Fruit fly (Drosophila melanogaster): Measurements from ENCODE around the gene LysE.
A peak's percentile ranks its signal among the peaks of the same experiment; 100 is the strongest.

LysE gene

DNA sequence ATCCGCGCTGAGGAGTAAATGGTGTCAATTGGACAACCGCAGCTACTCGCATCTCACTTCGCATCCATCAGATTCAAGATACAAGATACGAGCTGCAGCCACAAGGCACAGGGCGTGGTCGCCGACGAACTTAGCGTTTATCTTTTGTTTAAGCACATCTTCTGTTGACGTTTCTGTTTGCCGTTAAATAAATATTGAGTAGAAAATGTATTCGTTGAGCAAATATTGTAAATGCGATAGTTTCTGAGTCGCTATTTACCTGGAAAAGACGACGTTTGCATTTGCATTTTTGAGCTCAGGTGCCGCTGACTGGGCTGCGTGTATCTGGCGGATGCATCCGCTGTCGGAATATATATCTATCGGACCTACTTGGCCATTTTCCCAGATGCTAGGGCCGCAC is 46.4 kb upstream of the LysE start (continued):
- peak; percentile 36 for TF ChIP-seq kah (GFP tag; optimal IDR thresholded peaks at IDR 0.05)
- no peak for TF ChIP-seq Rx (GFP tag; IDR thresholded peaks at IDR 0.05)
- TF ChIP-seq Dad (GFP tag; optimal IDR thresholded peaks at IDR 0.05): no peak
- peak; percentile 30 for TF ChIP-seq scrt (GFP tag; optimal IDR thresholded peaks at IDR 0.05)
- no peak for TF ChIP-seq CG17612 (GFP tag; IDR thresholded peaks at IDR 0.05)
- no peak for TF ChIP-seq CG6175 (GFP tag; IDR thresholded peaks at IDR 0.05)
- no peak for TF ChIP-seq CG4282 (GFP tag; optimal IDR thresholded peaks at IDR 0.05)
- TF ChIP-seq tap (tag; optimal IDR thresholded peaks at IDR 0.05): peak; percentile 50
- peak; percentile 59 for TF ChIP-seq grn (GFP tag; optimal IDR thresholded peaks at IDR 0.05)
- TF ChIP-seq pb (GFP tag; optimal IDR thresholded peaks at IDR 0.05): no peak
- TF ChIP-seq E2f2 (GFP tag; IDR thresholded peaks at IDR 0.05): no peak
- no peak for TF ChIP-seq Hmr (GFP tag; optimal IDR thresholded peaks at IDR 0.05)
- TF ChIP-seq Sox102F (GFP tag; optimal IDR thresholded peaks at IDR 0.05): peak; percentile 54
- TF ChIP-seq fd102C (GFP tag; optimal IDR thresholded peaks at IDR 0.05): peak; percentile 98
- no peak for TF ChIP-seq Bdp1 (GFP tag; optimal IDR thresholded peaks at IDR 0.05)
- TF ChIP-seq ase (GFP tag; IDR thresholded peaks at IDR 0.05): no peak
- peak; percentile 1 for TF ChIP-seq sug (tag; optimal IDR thresholded peaks at IDR 0.05)
- TF ChIP-seq disco-r (GFP tag; optimal IDR thresholded peaks at IDR 0.05): no peak
- no peak for TF ChIP-seq nom (GFP tag; optimal IDR thresholded peaks at IDR 0.05)
- no peak for TF ChIP-seq CG11560 (tag; IDR thresholded peaks at IDR 0.05)
- no peak for TF ChIP-seq CG8290 (GFP tag; optimal IDR thresholded peaks at IDR 0.05)
- TF ChIP-seq CG8290 (tag; optimal IDR thresholded peaks at IDR 0.05): peak; percentile 49 to 87
- TF ChIP-seq PHDP (tag; optimal IDR thresholded peaks at IDR 0.05): peak; percentile 53
- TF ChIP-seq zen (tag; optimal IDR thresholded peaks at IDR 0.05): peak; percentile 71
- peak; percentile 65 for TF ChIP-seq unpg (GFP tag; optimal IDR thresholded peaks at IDR 0.05)
- TF ChIP-seq ato (GFP tag; IDR thresholded peaks at IDR 0.05; ENCODE audit: partially characterized antibody): no peak
- no peak for TF ChIP-seq CG32532 (GFP tag; IDR thresholded peaks at IDR 0.05)
- no peak for TF ChIP-seq crol (GFP tag; IDR thresholded peaks at IDR 0.05)
- TF ChIP-seq CG7928 (GFP tag; optimal IDR thresholded peaks at IDR 0.05): no peak
- TF ChIP-seq Dll (GFP tag; IDR thresholded peaks at IDR 0.05; ENCODE audit: partially characterized antibody): no peak
- TF ChIP-seq sd (tag; optimal IDR thresholded peaks at IDR 0.05): no peak
- TF ChIP-seq CG4617 (GFP tag; optimal IDR thresholded peaks at IDR 0.05; ENCODE audit: borderline replicate concordance): no peak
- peak; percentile 39 for TF ChIP-seq run (tag; optimal IDR thresholded peaks at IDR 0.05)
- TF ChIP-seq CG4328 (GFP tag; optimal IDR thresholded peaks at IDR 0.05): peak; percentile 62
- TF ChIP-seq pfk (GFP tag; optimal IDR thresholded peaks at IDR 0.05): no peak
- no peak for TF ChIP-seq Sin3A (optimal IDR thresholded peaks at IDR 0.05)
- TF ChIP-seq dmrt99B (tag; optimal IDR thresholded peaks at IDR 0.05): peak; percentile 53
- no peak for TF ChIP-seq CG3065 (GFP tag; optimal IDR thresholded peaks at IDR 0.05)
- TF ChIP-seq sqz (GFP tag; optimal IDR thresholded peaks at IDR 0.05): peak; percentile 67
- TF ChIP-seq Mrtf (GFP tag; IDR thresholded peaks at IDR 0.05): no peak
- TF ChIP-seq fd96Cb (tag; optimal IDR thresholded peaks at IDR 0.05): no peak
- TF ChIP-seq CG10321 (GFP tag; IDR thresholded peaks at IDR 0.05): no peak
- TF ChIP-seq Fer3 (tag; optimal IDR thresholded peaks at IDR 0.05): peak; percentile 36
- TF ChIP-seq onecut (GFP tag; IDR thresholded peaks at IDR 0.05): peak; percentile 60
- no peak for TF ChIP-seq ems (GFP tag; optimal IDR thresholded peaks at IDR 0.05)
- no peak for TF ChIP-seq tna (GFP tag; IDR thresholded peaks at IDR 0.05; ENCODE audit: partially characterized antibody)
- TF ChIP-seq az2 (GFP tag; optimal IDR thresholded peaks at IDR 0.05): no peak
- TF ChIP-seq CG13287 (GFP tag; IDR thresholded peaks at IDR 0.05; ENCODE audit: partially characterized antibody): no peak
- 0 out of 3 replicates have a peak, but pooled peaks have one; percentile 35 for TF ChIP-seq H15 (GFP tag; IDR thresholded peaks at IDR 0.05)
- no peak for TF ChIP-seq exex (tag; optimal IDR thresholded peaks at IDR 0.05)
- no peak for TF ChIP-seq NFAT (GFP tag; IDR thresholded peaks at IDR 0.05)
- TF ChIP-seq jumu (GFP tag; optimal IDR thresholded peaks at IDR 0.05): no peak
